Fruit fly (Drosophila melanogaster) whole organism, embryonic: ENCODE data around the gene CG3919.

Experiments
- CG10543 ChIP-seq: fragments of 200-800 bp; sonication (Bioruptor generic); optimal IDR thresholded peaks from 3 replicates; lab custom pipeline; 2017; ENCODE audit warnings: missing biosample characterization, mild to moderate bottlenecking, missing genetic modification characterization, moderate library complexity
- CG1603 ChIP-seq: fragments of 200-800 bp; sonication (Bioruptor generic); optimal IDR thresholded peaks from 2 replicates; lab custom pipeline; 2019; ENCODE audit warnings: missing biosample characterization, mild to moderate bottlenecking, missing genetic modification characterization, moderate library complexity
- CG1792 ChIP-seq: fragments of 200-800 bp; sonication (Bioruptor generic); optimal IDR thresholded peaks from 2 replicates; lab custom pipeline; 2016; ENCODE audit warnings: missing biosample characterization, missing genetic modification characterization
- CG34422 ChIP-seq: fragments of 200-800 bp; sonication (Bioruptor generic); IDR thresholded peaks from 3 replicates; pipeline ENCODE4 v1.3.6; 2022; ENCODE audit warnings: missing biosample characterization, missing genetic modification characterization
- CG5245 ChIP-seq: fragments of 200-800 bp; sonication (Bioruptor generic); optimal IDR thresholded peaks from 3 replicates; lab custom pipeline; 2016; ENCODE audit warnings: missing biosample characterization, missing genetic modification characterization
- CHES-1-like ChIP-seq: fragments of 200-800 bp; sonication (Bioruptor generic); optimal IDR thresholded peaks from 2 replicates; lab custom pipeline; 2016; ENCODE audit warnings: missing biosample characterization, missing genetic modification characterization
- CTCF ChIP-seq: fragments of 200-800 bp; sonication (Bioruptor generic); optimal IDR thresholded peaks from 2 replicates; lab custom pipeline; 2017; ENCODE audit warnings: missing biosample characterization, mild to moderate bottlenecking, missing genetic modification characterization, moderate library complexity
- NK7.1 ChIP-seq: fragments of 200-800 bp; sonication (Bioruptor generic); optimal IDR thresholded peaks from 3 replicates; lab custom pipeline; 2016; ENCODE audit warnings: missing biosample characterization, missing genetic modification characterization
- Oli ChIP-seq: fragments of 200-800 bp; sonication (Bioruptor generic); optimal IDR thresholded peaks from 2 replicates; lab custom pipeline; 2018; ENCODE audit warnings: missing biosample characterization, mild to moderate bottlenecking, missing genetic modification characterization, moderate library complexity
- Scr ChIP-seq: fragments of 200-800 bp; sonication (Bioruptor generic); IDR thresholded peaks from 2 replicates; pipeline ENCODE4 v1.3.6; 2022; ENCODE audit warnings: missing biosample characterization, missing genetic modification characterization; ENCODE audit not compliant: partially characterized antibody
- corto ChIP-seq: fragments of 200-800 bp; sonication (Bioruptor generic); optimal IDR thresholded peaks from 2 replicates; lab custom pipeline; 2016; ENCODE audit warnings: missing biosample characterization, mild to moderate bottlenecking, missing genetic modification characterization, moderate library complexity
- h ChIP-seq: fragments of >200 bp; optimal IDR thresholded peaks from 2 replicates; lab custom pipeline; 2017
- sim ChIP-seq: fragments of 200-800 bp; sonication (Bioruptor generic); IDR thresholded peaks from 2 replicates; pipeline ENCODE4 v1.3.6; 2022; ENCODE audit warnings: missing biosample characterization, missing genetic modification characterization
- zf30C ChIP-seq: fragments of 200-800 bp; sonication (Bioruptor generic); optimal IDR thresholded peaks from 3 replicates; lab custom pipeline; 2018; ENCODE audit warnings: missing biosample characterization, mild to moderate bottlenecking, missing genetic modification characterization

dm6 chr3L:14423638-14424037 is 13.2 kb downstream of the CG3919 start:
- TF ChIP-seq CHES-1-like, result no peak
- no peak for TF ChIP-seq CG1792 (GFP tag; lab: Kevin White, UChicago)
- no peak for TF ChIP-seq Scr (GFP tag; lab: Robert Waterston, UW)
- no peak for TF ChIP-seq NK7.1 (GFP tag; lab: Kevin White, UChicago)
- TF ChIP-seq h (lab: Kevin White, UChicago), result no peak
- no peak for TF ChIP-seq CG34422 (GFP tag; lab: Robert Waterston, UW)
- TF ChIP-seq corto (GFP tag; lab: Kevin White, UChicago), result no peak
- TF ChIP-seq sim (GFP tag; lab: Robert Waterston, UW), result no peak
- no peak for TF ChIP-seq CG5245 (GFP tag; lab: Kevin White, UChicago)
- no peak for TF ChIP-seq CTCF
- no peak for TF ChIP-seq zf30C
- TF ChIP-seq CG1603, result no peak
- TF ChIP-seq Oli, result no peak
- no peak for TF ChIP-seq CG10543 (GFP tag; lab: Kevin White, UChicago)
